Worm (Caenorhabditis elegans) whole organism, L1 larva: ENCODE data around the gene T24E12.12.

Experiments used
- blmp-1 ChIP-seq: fragments of 150-350 bp; optimal IDR thresholded peaks from 2 replicates; lab custom pipeline; 2014; ENCODE audit warnings: missing biosample characterization, missing genetic modification characterization
- lin-15B ChIP-seq: fragments of 150-350 bp; sonication (generic microtip); optimal IDR thresholded peaks from 3 replicates; lab custom pipeline; 2014; ENCODE audit warnings: missing biosample characterization, missing genetic modification characterization
- nhr-11 ChIP-seq: fragments of 150-350 bp; optimal IDR thresholded peaks from 2 replicates; lab custom pipeline; 2014; ENCODE audit warnings: missing biosample characterization, missing genetic modification characterization
- nhr-237 ChIP-seq: fragments of 150-350 bp; optimal IDR thresholded peaks from 2 replicates; lab custom pipeline; 2014; ENCODE audit warnings: missing biosample characterization, missing genetic modification characterization
- unc-30 ChIP-seq: sonication (generic microtip); optimal IDR thresholded peaks from 2 replicates; lab custom pipeline; 2017; ENCODE audit warnings: missing biosample characterization, missing genetic modification characterization
- unc-62 ChIP-seq: fragments of 150-350 bp; optimal IDR thresholded peaks from 2 replicates; lab custom pipeline; 2014; ENCODE audit warnings: missing biosample characterization, missing genetic modification reagents, missing genetic modification characterization
- zag-1 ChIP-seq: fragments of 150-350 bp; optimal IDR thresholded peaks from 2 replicates; lab custom pipeline; 2014; ENCODE audit warnings: missing biosample characterization, missing genetic modification characterization
- ztf-11 ChIP-seq, 2 experiments: sonication (generic microtip); optimal IDR thresholded peaks; 2 replicates each; lab custom pipeline; 2016 to 2017; ENCODE audit warnings: missing genetic modification characterization in 2 of 2, missing biosample characterization in 1 of 2, missing compliant biosample characterization in 1 of 2

DNA sequence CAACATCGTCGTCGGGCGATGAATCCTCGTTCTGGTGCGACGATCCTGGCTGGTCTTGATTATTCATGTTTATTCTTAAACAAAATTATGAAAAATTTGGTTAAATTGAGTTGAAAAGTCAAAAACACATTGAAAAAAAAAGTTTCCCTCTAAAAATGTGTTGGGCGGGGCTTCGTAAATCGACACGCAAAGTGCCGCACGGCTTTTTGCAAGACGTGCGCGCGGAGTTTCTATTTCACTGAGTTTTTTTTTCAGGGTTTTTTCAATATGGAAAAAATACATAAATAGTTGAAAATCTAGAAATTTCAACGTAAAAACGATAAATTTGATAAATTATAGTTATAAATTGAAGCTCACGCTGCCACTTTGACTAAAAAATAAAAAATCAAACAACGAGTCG, 49.0 kb downstream of the T24E12.12 start, which contains the start of gene F54D10.5:
- no peak for TF ChIP-seq unc-30
- peak; percentile 10 for TF ChIP-seq nhr-237
- TF ChIP-seq unc-62: no peak
- peak; percentile 63 for TF ChIP-seq lin-15B (tag; lab: Kevin White, UChicago)
- peak in 1 of 2 experiments; percentile 13 for TF ChIP-seq ztf-11 (tag; optimal IDR thresholded peaks at IDR 0.05; lab: Kevin White, UChicago)
- TF ChIP-seq zag-1 (tag; lab: Kevin White, UChicago): no peak
- no peak for TF ChIP-seq blmp-1
- peak; percentile 56 for TF ChIP-seq nhr-11 (tag; lab: Kevin White, UChicago)
